Fruit fly (Drosophila melanogaster): ENCODE data around the gene CG8492.

CG8492 gene

dm6 chr3L:7718561-7719417, 13.2 kb downstream of the CG8492 start, which contains the start of gene Mcad (continued):
- TF ChIP-seq CG4282 (GFP tag; optimal IDR thresholded peaks at IDR 0.05) (no peak), dmrt11E (tag; optimal IDR thresholded peaks at IDR 0.05) (peak; percentile 2), CG11398 (GFP tag; optimal IDR thresholded peaks at IDR 0.05) (no peak), CG8944 (GFP tag; optimal IDR thresholded peaks at IDR 0.05) (no peak), shn (GFP tag; optimal IDR thresholded peaks at IDR 0.05) (no peak), her (GFP tag; optimal IDR thresholded peaks at IDR 0.05) (no peak), CG17802 (tag; optimal IDR thresholded peaks at IDR 0.05) (peak; percentile 82), CG10979 (tag; optimal IDR thresholded peaks at IDR 0.05) (peak; percentile 95), jing (GFP tag; optimal IDR thresholded peaks at IDR 0.05) (peak; percentile 61), az2 (GFP tag; optimal IDR thresholded peaks at IDR 0.05) (peak; percentile 85), CG9876 (GFP tag; optimal IDR thresholded peaks at IDR 0.05) (no peak), CG4404 (GFP tag; IDR thresholded peaks at IDR 0.05) (peak; percentile 36), NFAT (GFP tag; IDR thresholded peaks at IDR 0.05) (peak; percentile 73), vfl (GFP tag; optimal IDR thresholded peaks at IDR 0.05) (peak; percentile 74), CG12744 (GFP tag; optimal IDR thresholded peaks at IDR 0.05) (no peak), repo (GFP tag; optimal IDR thresholded peaks at IDR 0.05) (peak; percentile 24), CG5245 (GFP tag; optimal IDR thresholded peaks at IDR 0.05) (peak; percentile 83), YL-1 (GFP tag; optimal IDR thresholded peaks at IDR 0.05) (peak; percentile 10), ara (GFP tag; IDR thresholded peaks at IDR 0.05) (peak; percentile 57), ttk (GFP tag; IDR thresholded peaks at IDR 0.05) (peak; percentile 74), CG17385 (GFP tag; optimal IDR thresholded peaks at IDR 0.05) (peak; percentile 77)

- TF ChIP-seq kni (GFP tag; optimal IDR thresholded peaks at IDR 0.05) (no peak), CG5953 (GFP tag; IDR thresholded peaks at IDR 0.05) (no peak), tx (GFP tag; optimal IDR thresholded peaks at IDR 0.05) (no peak), Deaf1 (tag; optimal IDR thresholded peaks at IDR 0.05) (peak; percentile 97), CG12104 (GFP tag; optimal IDR thresholded peaks at IDR 0.05) (no peak), zfh1 (GFP tag; IDR thresholded peaks at IDR 0.05) (no peak), chinmo (GFP tag; IDR thresholded peaks at IDR 0.05; ENCODE audit: partially characterized antibody) (0 out of 4 replicates have a peak, but pooled peaks have one; percentile 22), gsb (GFP tag; IDR thresholded peaks at IDR 0.05) (no peak), dmrt11E (tag; optimal IDR thresholded peaks at IDR 0.05) (no peak), Sox102F (GFP tag; optimal IDR thresholded peaks at IDR 0.05) (no peak), CG10267 (tag; optimal IDR thresholded peaks at IDR 0.05) (no peak), slbo (GFP tag; IDR thresholded peaks at IDR 0.05) (0 out of 2 replicates have a peak, but pooled peaks have one; percentile 13), CG4328 (GFP tag; optimal IDR thresholded peaks at IDR 0.05) (no peak), fd102C (GFP tag; optimal IDR thresholded peaks at IDR 0.05) (no peak), eyg (GFP tag; optimal IDR thresholded peaks at IDR 0.05) (no peak), CG13894 (tag; optimal IDR thresholded peaks at IDR 0.05) (peak; percentile 91), Adf1 (GFP tag; IDR thresholded peaks at IDR 0.05) (no peak), sens-2 (GFP tag; IDR thresholded peaks at IDR 0.05) (0 out of 2 replicates have a peak, but pooled peaks have one; percentile 44), Dip2 (GFP tag; IDR thresholded peaks at IDR 0.05) (no peak), CG14667 (GFP tag; IDR thresholded peaks at IDR 0.05) (no peak), CG34224 (GFP tag; IDR thresholded peaks at IDR 0.05; ENCODE audit: partially characterized antibody) (no peak), amos (GFP tag; IDR thresholded peaks at IDR 0.05; ENCODE audit: partially characterized antibody) (no peak), Rx (GFP tag; IDR thresholded peaks at IDR 0.05) (no peak), croc (GFP tag; conservative IDR thresholded peaks at IDR 0.05) (no peak), CG13296 (GFP tag; optimal IDR thresholded peaks at IDR 0.05) (no peak), Ets65A (GFP tag) (peak; percentile 55), Eip74EF (GFP tag; optimal IDR thresholded peaks at IDR 0.05) (no peak), CG30431 (GFP tag; optimal IDR thresholded peaks at IDR 0.05) (peak; percentile 48)
Measured at dm6 chr3L:7717863-7718560, 14.0 kb downstream of the CG8492 start, which contains the start of gene Ank2. Gene Ank2, minus strand, starts transcription at chr3L:7718395.

Data from whole organism, embryonic.